Fruit fly (Drosophila melanogaster): Measurements from ENCODE around the gene p38a.

p38a gene

dm6 chr3R:24151924-24152809 is at the start of gene p38a, which contains the start of gene CG6178 (continued):
- peak; percentile 90 for TF ChIP-seq CG3407 (GFP tag; optimal IDR thresholded peaks at IDR 0.05)
- TF ChIP-seq gsb (GFP tag; IDR thresholded peaks at IDR 0.05), result peak; percentile 93
- TF ChIP-seq CG10959 (GFP tag; IDR thresholded peaks at IDR 0.05), result peak; percentile 74
- TF ChIP-seq gce (GFP tag; IDR thresholded peaks at IDR 0.05), result peak; percentile 90
- TF ChIP-seq CG17361 (GFP tag; IDR thresholded peaks at IDR 0.05), result peak; percentile 100
- TF ChIP-seq CG3065 (GFP tag; optimal IDR thresholded peaks at IDR 0.05), result peak; percentile 77
- no peak for TF ChIP-seq repo (GFP tag; optimal IDR thresholded peaks at IDR 0.05)
- peak; percentile 94 for TF ChIP-seq CG12104 (GFP tag; optimal IDR thresholded peaks at IDR 0.05)
- TF ChIP-seq CG7987 (GFP tag; optimal IDR thresholded peaks at IDR 0.05), result peak; percentile 89
- peak; percentile 9 for TF ChIP-seq CG31365 (tag; optimal IDR thresholded peaks at IDR 0.05)
- TF ChIP-seq slbo (GFP tag; IDR thresholded peaks at IDR 0.05), result peak; percentile 98
- peak; percentile 72 for TF ChIP-seq mam (GFP tag; optimal IDR thresholded peaks at IDR 0.05)
- peak; percentile 63 for TF ChIP-seq Dref (GFP tag; IDR thresholded peaks at IDR 0.05)
- peak; percentile 97 for TF ChIP-seq stc (GFP tag; IDR thresholded peaks at IDR 0.05)
- TF ChIP-seq Hr78 (GFP tag; optimal IDR thresholded peaks at IDR 0.05), result peak in 1 of 2 experiments; percentile 83
- TF ChIP-seq GATAe (GFP tag; conservative IDR thresholded peaks at IDR 0.05), result peak; percentile 89
- TF ChIP-seq CG2875 (GFP tag; optimal IDR thresholded peaks at IDR 0.05), result peak; percentile 89
- TF ChIP-seq inv (GFP tag; IDR thresholded peaks at IDR 0.05; ENCODE audit: partially characterized antibody), result no peak
- peak; percentile 77; the same call in 1 of the 2 replicates for TF ChIP-seq CG10321 (GFP tag; IDR thresholded peaks at IDR 0.05)
- peak; percentile 83 for TF ChIP-seq CG1024 (GFP tag; IDR thresholded peaks at IDR 0.05)
- peak; percentile 15 for TF ChIP-seq CHES-1-like (GFP tag; optimal IDR thresholded peaks at IDR 0.05)
- TF ChIP-seq corto (GFP tag; optimal IDR thresholded peaks at IDR 0.05), result peak; percentile 81
- peak; percentile 93 for TF ChIP-seq ATbp (GFP tag; optimal IDR thresholded peaks at IDR 0.05)
- TF ChIP-seq CG11398 (GFP tag; optimal IDR thresholded peaks at IDR 0.05), result peak; percentile 1
- peak; percentile 54 for TF ChIP-seq CG4360 (GFP tag; IDR thresholded peaks at IDR 0.05)
- TF ChIP-seq kni (GFP tag; optimal IDR thresholded peaks at IDR 0.05), result no peak
- peak; percentile 51 to 94 for TF ChIP-seq dpn (GFP tag; optimal IDR thresholded peaks at IDR 0.05)
- TF ChIP-seq CG18764 (GFP tag; optimal IDR thresholded peaks at IDR 0.05), result peak; percentile 86
- TF ChIP-seq Doc2 (GFP tag; IDR thresholded peaks at IDR 0.05), result peak; percentile 89
- peak; percentile 84 for TF ChIP-seq cato (GFP tag; optimal IDR thresholded peaks at IDR 0.05; ENCODE audit: borderline replicate concordance)
- peak; percentile 97 for TF ChIP-seq E2f1 (GFP tag; IDR thresholded peaks at IDR 0.05)
- TF ChIP-seq CG13123 (GFP tag; optimal IDR thresholded peaks at IDR 0.05), result peak; percentile 80
- TF ChIP-seq vvl (GFP tag; IDR thresholded peaks at IDR 0.05), result peak; percentile 97
- peak; percentile 78 for TF ChIP-seq CG8765 (GFP tag; IDR thresholded peaks at IDR 0.05)
- TF ChIP-seq HLH3B (GFP tag; IDR thresholded peaks at IDR 0.05), result peak; percentile 97
- TF ChIP-seq CG10654 (GFP tag; optimal IDR thresholded peaks at IDR 0.05), result peak; percentile 95
- TF ChIP-seq sd (tag; optimal IDR thresholded peaks at IDR 0.05), result peak; percentile 92
- peak; percentile 85 for TF ChIP-seq schlank (tag; optimal IDR thresholded peaks at IDR 0.05)
- peak; percentile 36 for TF ChIP-seq CG8944 (GFP tag; optimal IDR thresholded peaks at IDR 0.05)
- TF ChIP-seq chm (GFP tag; IDR thresholded peaks at IDR 0.05), result peak; percentile 65; the same call in 1 of the 2 replicates
- TF ChIP-seq usp (GFP tag; optimal IDR thresholded peaks at IDR 0.05), result no peak
- TF ChIP-seq CG4707 (GFP tag; optimal IDR thresholded peaks at IDR 0.05), result peak; percentile 75
- TF ChIP-seq Gug (GFP tag; IDR thresholded peaks at IDR 0.05), result peak; percentile 95
- no peak for TF ChIP-seq btn (GFP tag; optimal IDR thresholded peaks at IDR 0.05)
- peak; percentile 89 for TF ChIP-seq CG15514 (GFP tag; optimal IDR thresholded peaks at IDR 0.05)
- peak; percentile 96 for TF ChIP-seq caup (GFP tag; optimal IDR thresholded peaks at IDR 0.05; ENCODE audit: severe bottlenecking)
- peak; percentile 95 for TF ChIP-seq CG30403 (GFP tag; optimal IDR thresholded peaks at IDR 0.05)
- peak; percentile 62 for TF ChIP-seq fu2 (GFP tag; optimal IDR thresholded peaks at IDR 0.05)
- peak; percentile 95 for TF ChIP-seq NFAT (GFP tag; IDR thresholded peaks at IDR 0.05)
